Worm (Caenorhabditis elegans): ENCODE measurements around the gene srbc-48.

DNA sequence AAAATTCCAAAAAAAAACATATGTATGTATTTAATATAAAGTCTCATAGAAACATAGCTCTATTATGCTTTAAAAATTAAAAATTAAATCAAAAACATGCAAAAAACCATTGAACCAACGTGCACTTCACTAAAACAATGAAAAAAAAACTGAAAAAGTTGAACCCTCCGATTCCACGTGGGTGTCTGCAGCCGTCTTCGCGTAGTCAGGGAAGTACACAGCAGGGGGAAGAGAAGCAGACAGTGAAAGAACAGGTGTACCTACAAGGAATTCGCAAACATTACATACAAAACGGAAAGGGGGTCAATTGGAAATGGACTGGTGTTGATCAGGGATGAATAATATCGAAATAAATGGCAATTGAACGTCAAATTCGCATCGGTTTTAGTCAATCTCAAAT is 46.1 kb upstream of the srbc-48 start:
- TF ChIP-seq ets-5 (GFP tag; IDR thresholded peaks at IDR 0.05) (no peak), xbp-1 (tag; optimal IDR thresholded peaks at IDR 0.05) (no peak), nhr-237 (tag; optimal IDR thresholded peaks at IDR 0.05) (no peak), aly-2 (tag; optimal IDR thresholded peaks at IDR 0.05) (no peak), zag-1 (tag; optimal IDR thresholded peaks at IDR 0.05) (no peak), lin-15B (tag; optimal IDR thresholded peaks at IDR 0.05) (no peak), nhr-77 (tag; optimal IDR thresholded peaks at IDR 0.05) (no peak), mef-2 (tag; optimal IDR thresholded peaks at IDR 0.05) (no peak), ztf-11 (tag; optimal IDR thresholded peaks at IDR 0.05) (no peak), elt-2 (tag; optimal IDR thresholded peaks at IDR 0.05) (no peak), ceh-82 (tag; optimal IDR thresholded peaks at IDR 0.05) (no peak), fos-1 (tag; optimal IDR thresholded peaks at IDR 0.05) (no peak), fkh-10 (GFP tag; optimal IDR thresholded peaks at IDR 0.05) (no peak), sup-37 (GFP tag; optimal IDR thresholded peaks at IDR 0.05) (no peak)

Data from whole organism, L1 larva.